Worm (Caenorhabditis elegans): Measurements from ENCODE around the gene srsx-12.

DNA sequence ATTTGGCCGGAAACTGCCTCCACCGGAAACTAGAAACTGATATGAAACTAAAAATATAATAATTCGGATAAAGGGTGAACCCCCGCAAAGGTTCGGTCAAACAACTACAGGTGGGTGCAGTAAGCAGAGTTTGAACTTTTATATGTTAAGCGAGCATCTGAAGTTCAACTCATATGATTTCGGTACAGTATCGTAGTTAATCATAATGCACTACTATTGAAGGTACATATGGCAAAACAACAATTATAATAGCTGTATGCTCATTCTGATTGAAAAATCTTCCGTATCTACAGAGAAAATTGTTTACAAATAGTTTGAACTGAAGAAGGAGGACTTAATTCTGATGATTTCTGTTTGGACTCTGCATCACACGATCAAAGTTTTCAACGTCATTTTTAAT lies 47.5 kb downstream of the srsx-12 start:
- no peak for TF ChIP-seq tbx-8 (GFP tag; optimal IDR thresholded peaks at IDR 0.05)
- TF ChIP-seq elt-1 (tag; optimal IDR thresholded peaks at IDR 0.05; ENCODE audit: borderline replicate concordance, insufficient read depth), result no peak
- TF ChIP-seq snpc-4 (tag; optimal IDR thresholded peaks at IDR 0.05), result no peak
- TF ChIP-seq sptf-1 (tag; optimal IDR thresholded peaks at IDR 0.05), result no peak
- no peak for TF ChIP-seq unc-62 (GFP tag; optimal IDR thresholded peaks at IDR 0.05)
- TF ChIP-seq ceh-43 (GFP tag; optimal IDR thresholded peaks at IDR 0.05), result no peak
- no peak for TF ChIP-seq nhr-28 (tag; optimal IDR thresholded peaks at IDR 0.05)
- no peak for TF ChIP-seq unc-39 (tag; optimal IDR thresholded peaks at IDR 0.05)

All from whole organism, mixed stage, embryonic.